Fruit fly (Drosophila melanogaster) whole organism, embryonic: ENCODE data around the gene AGO2.

Source experiments
- Atf-2 ChIP-seq: fragments of 200-800 bp; sonication (Bioruptor generic); optimal IDR thresholded peaks from 2 replicates; lab custom pipeline; 2016; ENCODE audit warnings: missing biosample characterization, missing genetic modification characterization
- CG15011 ChIP-seq: fragments of 200-800 bp; sonication (Bioruptor generic); optimal IDR thresholded peaks from 3 replicates; lab custom pipeline; 2018; ENCODE audit warnings: missing biosample characterization, mild to moderate bottlenecking, missing genetic modification characterization
- CG18619 ChIP-seq: fragments of 200-800 bp; sonication (Bioruptor generic); optimal IDR thresholded peaks from 3 replicates; lab custom pipeline; 2017; ENCODE audit warnings: missing biosample characterization, mild to moderate bottlenecking, missing genetic modification characterization
- CG7963 ChIP-seq: fragments of 200-800 bp; sonication (Bioruptor generic); IDR thresholded peaks from 3 replicates; pipeline ENCODE4 v1.3.6; 2022; ENCODE audit warnings: missing biosample characterization, missing genetic modification characterization; ENCODE audit not compliant: partially characterized antibody
- CG9437 ChIP-seq: fragments of 200-800 bp; sonication (Bioruptor generic); optimal IDR thresholded peaks from 2 replicates; lab custom pipeline; 2018; ENCODE audit warnings: missing biosample characterization, mild to moderate bottlenecking, missing genetic modification characterization
- Dek ChIP-seq: fragments of 200-800 bp; sonication (Bioruptor generic); optimal IDR thresholded peaks from 3 replicates; lab custom pipeline; 2019; ENCODE audit warnings: missing biosample characterization, mild to moderate bottlenecking, missing genetic modification characterization, moderate library complexity
- Scr ChIP-seq: fragments of 200-800 bp; sonication (Bioruptor generic); IDR thresholded peaks from 2 replicates; pipeline ENCODE4 v1.3.6; 2022; ENCODE audit warnings: missing biosample characterization, missing genetic modification characterization; ENCODE audit not compliant: partially characterized antibody
- bbx ChIP-seq: fragments of 200-800 bp; sonication (Bioruptor generic); IDR thresholded peaks from 2 replicates; pipeline ENCODE4 v1.3.6; 2022; ENCODE audit warnings: missing biosample characterization, missing genetic modification characterization; ENCODE audit not compliant: partially characterized antibody
- chn ChIP-seq: fragments of 200-800 bp; sonication (Bioruptor generic); optimal IDR thresholded peaks from 2 replicates; lab custom pipeline; 2016; ENCODE audit warnings: missing biosample characterization, missing genetic modification characterization
- dmrt99B ChIP-seq: fragments of 200-800 bp; sonication (Bioruptor generic); optimal IDR thresholded peaks from 2 replicates; lab custom pipeline; 2018; ENCODE audit warnings: missing biosample characterization, mild to moderate bottlenecking, missing genetic modification characterization, moderate library complexity
- fru ChIP-seq: fragments of >200 bp; optimal IDR thresholded peaks from 2 replicates; lab custom pipeline; 2017
- hbn ChIP-seq: fragments of 200-800 bp; sonication (Bioruptor generic); IDR thresholded peaks from 2 replicates; pipeline ENCODE4 v1.3.6; 2022; ENCODE audit warnings: missing biosample characterization, missing genetic modification characterization; ENCODE audit not compliant: partially characterized antibody
- pzg ChIP-seq: fragments of 200-800 bp; sonication (Bioruptor generic); optimal IDR thresholded peaks from 3 replicates; lab custom pipeline; 2018; ENCODE audit warnings: missing biosample characterization, mild to moderate bottlenecking, missing genetic modification characterization, moderate library complexity
- yki ChIP-seq: fragments of >200 bp; optimal IDR thresholded peaks from 3 replicates; lab custom pipeline; 2018

dm6 chr3L:15604979-15605378, 51.1 kb downstream of the AGO2 start:
- TF ChIP-seq chn (GFP tag; lab: Kevin White, UChicago) (no peak), fru (lab: Kevin White, UChicago) (no peak), dmrt99B (no peak), pzg (GFP tag; lab: Kevin White, UChicago) (no peak), CG7963 (GFP tag; lab: Robert Waterston, UW) (no peak), hbn (GFP tag; lab: Robert Waterston, UW) (no peak), CG9437 (GFP tag; lab: Kevin White, UChicago) (no peak), CG15011 (GFP tag; lab: Kevin White, UChicago) (no peak), Scr (GFP tag; lab: Robert Waterston, UW) (no peak), Dek (tag; lab: Kevin White, UChicago) (no peak), CG18619 (no peak), bbx (GFP tag; lab: Robert Waterston, UW) (no peak), Atf-2 (GFP tag; lab: Kevin White, UChicago) (no peak), yki (lab: Kevin White, UChicago) (no peak)
